Worm (Caenorhabditis elegans) whole organism, young adult: ENCODE measurements around the gene F09G2.2.

Experiments used
- F10E7.11 ChIP-seq: sonication (generic microtip); optimal IDR thresholded peaks from 2 replicates; lab custom pipeline; 2017; ENCODE audit warnings: mild to moderate bottlenecking, missing genetic modification characterization, moderate library complexity, missing compliant biosample characterization
- F52B5.7 ChIP-seq: sonication (generic microtip); optimal IDR thresholded peaks from 2 replicates; lab custom pipeline; 2016; ENCODE audit warnings: mild to moderate bottlenecking, missing genetic modification characterization, missing compliant biosample characterization
- lin-35 ChIP-seq, 3 experiments: fragments of 150-350 bp in 2 of 3; sonication (generic microtip) in 1 of 3; optimal IDR thresholded peaks; 2 replicates each; lab custom pipeline; 2014 to 2018; ENCODE audit warnings: missing biosample characterization in 3 of 3, missing genetic modification characterization in 3 of 3, missing genetic modification reagents in 3 of 3
- madf-10 ChIP-seq: sonication (generic microtip); optimal IDR thresholded peaks from 2 replicates; lab custom pipeline; 2016; ENCODE audit warnings: mild to moderate bottlenecking, missing genetic modification characterization, missing compliant biosample characterization
- pha-4 ChIP-seq: fragments of 150-350 bp; sonication (generic microtip); optimal IDR thresholded peaks from 2 replicates; lab custom pipeline; 2014; ENCODE audit warnings: missing biosample characterization, missing genetic modification reagents, missing genetic modification characterization

- TF ChIP-seq F52B5.7 (tag; lab: Kevin White, UChicago) (no peak), pha-4 (tag; lab: Kevin White, UChicago) (no peak), lin-35 (GFP tag; optimal IDR thresholded peaks at IDR 0.05; lab: Kevin White, UChicago) (no peak), F10E7.11 (no peak), madf-10 (no peak)
Observed at ce11 chrV:7166709-7167108, 30.0 kb upstream of the F09G2.2 start, which contains the start of gene ugt-36.
